Worm (Caenorhabditis elegans): ENCODE results near the gene F58A3.4.
A peak's percentile ranks its signal among the peaks of the same experiment; 100 is the strongest.

Gene F58A3.4

ce11 chrX:11031047-11031695 is 20.7 kb upstream of the F58A3.4 start (continued):
- peak; percentile 3 for TF ChIP-seq mec-3 (tag; optimal IDR thresholded peaks at IDR 0.05; ENCODE audit: borderline replicate concordance)

ce11 chrX:11028617-11029016 is 18.2 kb upstream of the F58A3.4 start, which contains the start of gene ldb-1:
ldb-1 (plus strand) TSS chrX:11028917.
- no peak for TF ChIP-seq nhr-232 (tag; optimal IDR thresholded peaks at IDR 0.05)
- TF ChIP-seq eyg-1 (tag; optimal IDR thresholded peaks at IDR 0.05), result no peak
- TF ChIP-seq ceh-34 (tag; optimal IDR thresholded peaks at IDR 0.05), result no peak
- TF ChIP-seq ceh-24 (tag; optimal IDR thresholded peaks at IDR 0.05), result no peak
- no peak for TF ChIP-seq K09A11.1 (tag; optimal IDR thresholded peaks at IDR 0.05; ENCODE audit: insufficient read depth)
- no peak for TF ChIP-seq sox-4 (tag; optimal IDR thresholded peaks at IDR 0.05)
- TF ChIP-seq ref-2 (tag; optimal IDR thresholded peaks at IDR 0.05), result no peak
- no peak for TF ChIP-seq zip-5 (tag; optimal IDR thresholded peaks at IDR 0.05)
- no peak for TF ChIP-seq fax-1 (tag; optimal IDR thresholded peaks at IDR 0.05)
- TF ChIP-seq hlh-13 (GFP tag; optimal IDR thresholded peaks at IDR 0.05), result no peak

ce11 chrX:11016100-11016499 is 5.6 kb upstream of the F58A3.4 start, which contains the start of gene egl-15:
egl-15 (plus strand) TSS chrX:11016400.
- no peak for TF ChIP-seq syd-9 (tag; optimal IDR thresholded peaks at IDR 0.05)

ce11 chrX:11014394-11015280 is 4.2 kb upstream of the F58A3.4 start:
- TF ChIP-seq tbx-2 (tag; optimal IDR thresholded peaks at IDR 0.05) (no peak), odd-2 (tag; optimal IDR thresholded peaks at IDR 0.05) (no peak)

ce11 chrX:11012337-11012736 is 1.9 kb upstream of the F58A3.4 start, which contains the start of gene F58A3.3:
F58A3.3 (plus strand) TSS chrX:11012637.
- no peak for TF ChIP-seq F13H6.1 (tag; optimal IDR thresholded peaks at IDR 0.05)
- TF ChIP-seq ceh-48 (tag; optimal IDR thresholded peaks at IDR 0.05), result no peak

ce11 chrX:11008954-11009353 is 1.5 kb downstream of the F58A3.4 start, which contains the start of gene ttr-31:
ttr-31 (minus strand) TSS chrX:11009054.
- TF ChIP-seq nfya-1 (tag; optimal IDR thresholded peaks at IDR 0.05), result no peak
- no peak for TF ChIP-seq pha-4 (tag; optimal IDR thresholded peaks at IDR 0.05)
- no peak for TF ChIP-seq ttx-3 (tag; optimal IDR thresholded peaks at IDR 0.05)
- no peak for TF ChIP-seq hlh-15 (tag; optimal IDR thresholded peaks at IDR 0.05)
- TF ChIP-seq sdc-2 (tag; optimal IDR thresholded peaks at IDR 0.05), result no peak
- no peak for TF ChIP-seq T23F11.4 (GFP tag; optimal IDR thresholded peaks at IDR 0.05)
- no peak for TF ChIP-seq unc-55 (GFP tag; optimal IDR thresholded peaks at IDR 0.05)
- TF ChIP-seq ets-4 (tag; optimal IDR thresholded peaks at IDR 0.05), result no peak
- no peak for TF ChIP-seq mec-3 (tag; optimal IDR thresholded peaks at IDR 0.05; ENCODE audit: borderline replicate concordance)
- TF ChIP-seq eyg-1 (tag; optimal IDR thresholded peaks at IDR 0.05), result no peak
- TF ChIP-seq tbx-7 (tag; optimal IDR thresholded peaks at IDR 0.05), result no peak
- no peak for TF ChIP-seq pqm-1 (tag; optimal IDR thresholded peaks at IDR 0.05)
- TF ChIP-seq elt-4 (tag; optimal IDR thresholded peaks at IDR 0.05), result no peak
- TF ChIP-seq che-1 (tag; optimal IDR thresholded peaks at IDR 0.05), result no peak
- TF ChIP-seq ceh-24 (tag; optimal IDR thresholded peaks at IDR 0.05), result no peak
- TF ChIP-seq ceh-9 (tag; optimal IDR thresholded peaks at IDR 0.05), result no peak
- no peak for TF ChIP-seq ref-2 (tag; optimal IDR thresholded peaks at IDR 0.05)
- TF ChIP-seq fkh-6 (tag; optimal IDR thresholded peaks at IDR 0.05), result no peak
